Worm (Caenorhabditis elegans) whole organism, late embryonic: ENCODE results near the gene W06F12.2.

ENCODE experiments used
- ceh-19 ChIP-seq: fragments of 200-800 bp; sonication (Bioruptor generic); optimal IDR thresholded peaks from 2 replicates; lab custom pipeline; 2018; ENCODE audit warnings: mild to moderate bottlenecking, missing genetic modification characterization, missing compliant biosample characterization
- ceh-48 ChIP-seq: sonication (generic microtip); optimal IDR thresholded peaks from 2 replicates; lab custom pipeline; 2016; ENCODE audit warnings: missing genetic modification characterization, inconsistent platforms, missing compliant biosample characterization
- hlh-13 ChIP-seq: fragments of 200-800 bp; sonication (Bioruptor generic); optimal IDR thresholded peaks from 2 replicates; lab custom pipeline; 2018; ENCODE audit warnings: mild to moderate bottlenecking, missing genetic modification characterization, missing compliant biosample characterization
- hlh-30 ChIP-seq: sonication (generic microtip); optimal IDR thresholded peaks from 2 replicates; lab custom pipeline; 2017; ENCODE audit warnings: antibody characterized with exemption, missing genetic modification characterization, missing compliant biosample characterization; ENCODE audit not compliant: insufficient read depth
- hlh-6 ChIP-seq: sonication (generic microtip); optimal IDR thresholded peaks from 2 replicates; lab custom pipeline; 2016; ENCODE audit warnings: missing genotype, missing genetic modification characterization, missing compliant biosample characterization
- nhr-11 ChIP-seq: fragments of 150-350 bp; optimal IDR thresholded peaks from 2 replicates; lab custom pipeline; 2014; ENCODE audit warnings: missing biosample characterization, missing genetic modification characterization
- pax-1 ChIP-seq: fragments of 150-350 bp; optimal IDR thresholded peaks from 2 replicates; lab custom pipeline; 2014; ENCODE audit warnings: missing biosample characterization, missing genetic modification characterization
- sox-4 ChIP-seq: sonication (generic microtip); optimal IDR thresholded peaks from 2 replicates; lab custom pipeline; 2017; ENCODE audit warnings: mild to moderate bottlenecking, missing genetic modification characterization, inconsistent platforms, missing compliant biosample characterization
- tbx-2 ChIP-seq: sonication (generic microtip); optimal IDR thresholded peaks from 2 replicates; lab custom pipeline; 2016; ENCODE audit warnings: missing genetic modification characterization, missing compliant biosample characterization

DNA sequence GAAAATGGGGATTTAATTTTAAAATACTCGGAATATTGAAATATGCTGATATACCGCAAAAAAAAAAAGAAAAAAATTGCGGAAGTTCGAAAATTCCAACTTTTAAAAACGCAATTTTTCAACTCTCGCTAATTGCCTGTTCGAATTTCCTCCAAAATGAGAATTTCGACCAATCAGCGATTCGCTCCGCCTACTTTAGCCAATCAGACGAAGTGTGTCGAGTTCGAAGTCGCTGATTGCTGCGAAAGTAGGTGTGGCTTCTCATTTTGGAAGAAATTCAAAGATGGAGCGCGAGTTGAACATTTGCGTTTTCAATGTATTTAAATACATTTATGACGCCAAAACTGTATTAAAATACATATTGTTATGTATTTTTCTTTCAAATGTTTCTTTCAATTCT, 23.1 kb downstream of the W06F12.2 start:
- no peak for TF ChIP-seq tbx-2
- TF ChIP-seq hlh-13 (GFP tag; lab: Kevin White, UChicago) = no peak
- no peak for TF ChIP-seq hlh-6 (tag; lab: Kevin White, UChicago)
- TF ChIP-seq ceh-19 (GFP tag; lab: Kevin White, UChicago) = no peak
- no peak for TF ChIP-seq sox-4
- TF ChIP-seq pax-1 (tag; lab: Kevin White, UChicago) = no peak
- TF ChIP-seq nhr-11 = no peak
- no peak for TF ChIP-seq hlh-30 (tag; lab: Kevin White, UChicago)
- no peak for TF ChIP-seq ceh-48
